Worm (Caenorhabditis elegans) whole organism, L1 larva: ENCODE data around the gene sto-6.

ENCODE experiments used
- F16B12.6 ChIP-seq: fragments of 150-350 bp; optimal IDR thresholded peaks from 2 replicates; lab custom pipeline; 2014; ENCODE audit warnings: missing biosample characterization, missing genetic modification characterization
- Y116A8C.19 ChIP-seq: sonication (generic microtip); optimal IDR thresholded peaks from 2 replicates; lab custom pipeline; 2016; ENCODE audit warnings: missing compliant biosample characterization, missing genetic modification characterization, borderline replicate concordance
- aha-1 ChIP-seq: fragments of 150-350 bp; optimal IDR thresholded peaks from 2 replicates; lab custom pipeline; 2014; ENCODE audit warnings: missing biosample characterization, missing genetic modification characterization
- aly-2 ChIP-seq: fragments of 150-350 bp; optimal IDR thresholded peaks from 2 replicates; lab custom pipeline; 2014; ENCODE audit warnings: missing biosample characterization, missing genetic modification characterization
- ceh-63 ChIP-seq: fragments of 200-800 bp; sonication (Bioruptor generic); optimal IDR thresholded peaks from 2 replicates; lab custom pipeline; 2018; ENCODE audit warnings: mild to moderate bottlenecking, missing genetic modification characterization, missing compliant biosample characterization
- ceh-82 ChIP-seq, 3 experiments: fragments of 150-350 bp in 1 of 3; sonication (generic microtip) in 2 of 3; optimal IDR thresholded peaks; 2 replicates each; lab custom pipeline; 2014 to 2017; ENCODE audit warnings: missing biosample characterization in 3 of 3, missing genetic modification characterization in 3 of 3
- dsc-1 ChIP-seq: sonication (generic microtip); optimal IDR thresholded peaks from 2 replicates; lab custom pipeline; 2016; ENCODE audit warnings: mild to moderate bottlenecking, missing genetic modification characterization, missing compliant biosample characterization
- efl-3 ChIP-seq: fragments of 200-800 bp; sonication (Bioruptor generic); optimal IDR thresholded peaks from 2 replicates; lab custom pipeline; 2018; ENCODE audit warnings: mild to moderate bottlenecking, missing genetic modification characterization, missing compliant biosample characterization
- egl-13 ChIP-seq: sonication (generic microtip); optimal IDR thresholded peaks from 2 replicates; lab custom pipeline; 2016; ENCODE audit warnings: missing genotype, missing genetic modification reagents, missing genetic modification characterization, missing compliant biosample characterization
- egl-27 ChIP-seq, 2 experiments: fragments of 150-350 bp in 1 of 2; sonication (generic microtip); optimal IDR thresholded peaks; 3 replicates each; lab custom pipeline; 2017 to 2018; ENCODE audit warnings: missing biosample characterization in 2 of 2, missing genetic modification characterization in 2 of 2, missing genetic modification reagents in 2 of 2
- elt-2 ChIP-seq: sonication (generic microtip); optimal IDR thresholded peaks from 2 replicates; lab custom pipeline; 2016; ENCODE audit warnings: missing genetic modification characterization, mild to moderate bottlenecking, inconsistent platforms, missing compliant biosample characterization, missing genetic modification reagents
- fkh-10 ChIP-seq: sonication (generic microtip); optimal IDR thresholded peaks from 2 replicates; lab custom pipeline; 2017; ENCODE audit warnings: missing biosample characterization, missing genetic modification reagents, missing genetic modification characterization
- fkh-4 ChIP-seq: sonication (generic microtip); optimal IDR thresholded peaks from 2 replicates; lab custom pipeline; 2016; ENCODE audit warnings: missing compliant biosample characterization, missing genetic modification characterization, borderline replicate concordance
- fkh-8 ChIP-seq: sonication (generic microtip); optimal IDR thresholded peaks from 2 replicates; lab custom pipeline; 2016; ENCODE audit warnings: mild to moderate bottlenecking, missing genetic modification characterization, missing compliant biosample characterization
- hlh-17 ChIP-seq: fragments of 200-800 bp; sonication (Bioruptor generic); optimal IDR thresholded peaks from 2 replicates; lab custom pipeline; 2018; ENCODE audit warnings: missing genetic modification characterization, mild to moderate bottlenecking, missing compliant biosample characterization, moderate library complexity, borderline replicate concordance
- hlh-4 ChIP-seq: sonication (generic microtip); optimal IDR thresholded peaks from 2 replicates; lab custom pipeline; 2016; ENCODE audit warnings: mild to moderate bottlenecking, missing genetic modification characterization, missing compliant biosample characterization
- isw-1 ChIP-seq: fragments of 200-800 bp; sonication (Bioruptor generic); IDR thresholded peaks from 2 replicates; pipeline ENCODE4 v1.3.6; 2022; ENCODE audit warnings: missing genetic modification characterization, missing compliant biosample characterization
- lin-35 ChIP-seq, 2 experiments: fragments of 150-350 bp; optimal IDR thresholded peaks; 2 replicates each; lab custom pipeline; 2014; ENCODE audit warnings: missing biosample characterization in 2 of 2, missing genetic modification characterization in 2 of 2, missing genetic modification reagents in 2 of 2
- lin-39 ChIP-seq: fragments of 150-350 bp; optimal IDR thresholded peaks from 2 replicates; lab custom pipeline; 2014; ENCODE audit warnings: missing biosample characterization, missing genetic modification reagents, missing genetic modification characterization
- mab-9 ChIP-seq: fragments of 200-800 bp; sonication (Bioruptor generic); IDR thresholded peaks from 2 replicates; pipeline ENCODE4 v1.3.6; 2022; ENCODE audit warnings: missing genetic modification reagents, missing genetic modification characterization, missing compliant biosample characterization
- mdl-1 ChIP-seq, 2 experiments: fragments of 150-350 bp; optimal IDR thresholded peaks; 2 replicates each; lab custom pipeline; 2014 to 2017; ENCODE audit warnings: missing biosample characterization in 2 of 2, missing genetic modification characterization in 2 of 2, inconsistent platforms in 1 of 2
- nhr-12 ChIP-seq: sonication (generic microtip); optimal IDR thresholded peaks from 2 replicates; lab custom pipeline; 2017; ENCODE audit warnings: missing biosample characterization, missing genetic modification characterization
- nhr-19 ChIP-seq: fragments of 200-800 bp; sonication (Bioruptor generic); conservative IDR thresholded peaks from 2 replicates; pipeline ENCODE4 v1.3.6; 2022; ENCODE audit warnings: missing genetic modification characterization, missing compliant biosample characterization
- nhr-77 ChIP-seq: fragments of 150-350 bp; optimal IDR thresholded peaks from 2 replicates; lab custom pipeline; 2014; ENCODE audit warnings: missing biosample characterization, missing genetic modification characterization
- nhr-84 ChIP-seq: sonication (generic microtip); optimal IDR thresholded peaks from 2 replicates; lab custom pipeline; 2017; ENCODE audit warnings: missing biosample characterization, missing genetic modification characterization
- nhr-85 ChIP-seq: sonication (generic microtip); peaks from one replicate; lab custom pipeline; 2016; ENCODE audit warnings: missing genetic modification characterization, inconsistent platforms, missing compliant biosample characterization
- nhr-90 ChIP-seq: sonication (generic microtip); optimal IDR thresholded peaks from 2 replicates; lab custom pipeline; 2016; ENCODE audit warnings: mild to moderate bottlenecking, missing genetic modification characterization, missing compliant biosample characterization; ENCODE audit not compliant: poor library complexity
- pqm-1 ChIP-seq: sonication (generic microtip); optimal IDR thresholded peaks from 3 replicates; lab custom pipeline; 2017; ENCODE audit warnings: missing biosample characterization, missing genetic modification characterization
- rnt-1 ChIP-seq: sonication (generic microtip); optimal IDR thresholded peaks from 2 replicates; lab custom pipeline; 2016; ENCODE audit warnings: mild to moderate bottlenecking, missing genetic modification characterization, moderate library complexity, missing compliant biosample characterization
- sox-4 ChIP-seq: sonication (generic microtip); optimal IDR thresholded peaks from 2 replicates; lab custom pipeline; 2016; ENCODE audit warnings: missing genetic modification characterization, missing compliant biosample characterization
- tbx-2 ChIP-seq: sonication (generic microtip); optimal IDR thresholded peaks from 2 replicates; lab custom pipeline; 2016; ENCODE audit warnings: missing genetic modification characterization, missing compliant biosample characterization
- unc-86 ChIP-seq: sonication (generic microtip); optimal IDR thresholded peaks from 2 replicates; lab custom pipeline; 2016; ENCODE audit warnings: missing genetic modification characterization, missing compliant biosample characterization
- ztf-11 ChIP-seq, 2 experiments: sonication (generic microtip); optimal IDR thresholded peaks; 2 replicates each; lab custom pipeline; 2016 to 2017; ENCODE audit warnings: missing genetic modification characterization in 2 of 2, missing biosample characterization in 1 of 2, missing compliant biosample characterization in 1 of 2

Gene sto-6

ce11 chrX:11666545-11667177 is 34.5 kb downstream of the sto-6 start, which contains the start of gene noca-2 (continued):
- no peak for TF ChIP-seq nhr-90
- 0 out of 2 replicates have a peak, but pooled peaks have one; percentile 13 for TF ChIP-seq isw-1 (GFP tag; lab: Robert Waterston, UW)
- no peak for TF ChIP-seq hlh-17 (GFP tag; lab: Kevin White, UChicago)
- no peak for TF ChIP-seq nhr-19 (GFP tag; lab: Robert Waterston, UW)
- peak; percentile 11 for TF ChIP-seq unc-86 (tag; lab: Kevin White, UChicago)
- TF ChIP-seq lin-35 (GFP tag; optimal IDR thresholded peaks at IDR 0.05; lab: Kevin White, UChicago) = no peak
- no peak for TF ChIP-seq fkh-8 (tag; lab: Kevin White, UChicago)
- no peak for TF ChIP-seq nhr-84 (tag; lab: Kevin White, UChicago)
- TF ChIP-seq aly-2 (tag; lab: Kevin White, UChicago) = no peak
- TF ChIP-seq fkh-4 (tag; lab: Kevin White, UChicago) = no peak
- TF ChIP-seq Y116A8C.19 (tag; lab: Kevin White, UChicago) = no peak
- TF ChIP-seq sox-4 = no peak
- TF ChIP-seq mab-9 (GFP tag; lab: Robert Waterston, UW) = 0 out of 2 replicates have a peak, but pooled peaks have one; percentile 35
- TF ChIP-seq dsc-1 (tag; lab: Kevin White, UChicago) = no peak
- TF ChIP-seq rnt-1 (tag; lab: Kevin White, UChicago) = peak; percentile 21
- no peak for TF ChIP-seq pqm-1 (tag; lab: Kevin White, UChicago)
- TF ChIP-seq hlh-4 (tag; lab: Kevin White, UChicago) = no peak
- no peak for TF ChIP-seq nhr-12 (tag; lab: Kevin White, UChicago)
- TF ChIP-seq egl-13 (tag; lab: Kevin White, UChicago) = no peak

- TF ChIP-seq tbx-2 (tag; lab: Kevin White, UChicago) (peak; percentile 3), ztf-11 (tag; optimal IDR thresholded peaks at IDR 0.05; lab: Kevin White, UChicago) (peak in 1 of 2 experiments; percentile 37), F16B12.6 (no peak)
Observed at ce11 chrX:11673063-11673759, 41.0 kb downstream of the sto-6 start.

ce11 chrX:11675573-11675972 is 43.4 kb downstream of the sto-6 start:
- no peak for TF ChIP-seq ceh-63
- TF ChIP-seq ztf-11 (tag; optimal IDR thresholded peaks at IDR 0.05; lab: Kevin White, UChicago) = peak in 1 of 2 experiments; percentile 65
- no peak for TF ChIP-seq lin-39 (tag; lab: Kevin White, UChicago)
- TF ChIP-seq unc-86 (tag; lab: Kevin White, UChicago) = no peak
- no peak for TF ChIP-seq lin-35 (GFP tag; optimal IDR thresholded peaks at IDR 0.05; lab: Kevin White, UChicago)
- no peak for TF ChIP-seq rnt-1 (tag; lab: Kevin White, UChicago)
- TF ChIP-seq efl-3 (GFP tag; lab: Kevin White, UChicago) = no peak
- no peak for TF ChIP-seq nhr-85 (tag; lab: Kevin White, UChicago)
- no peak for TF ChIP-seq nhr-12 (tag; lab: Kevin White, UChicago)
- TF ChIP-seq nhr-77 (tag; lab: Kevin White, UChicago) = no peak
- peak; percentile 6 for TF ChIP-seq tbx-2 (tag; lab: Kevin White, UChicago)
- no peak for TF ChIP-seq fkh-10 (GFP tag; lab: Kevin White, UChicago)
- TF ChIP-seq ceh-82 (tag; optimal IDR thresholded peaks at IDR 0.05; lab: Kevin White, UChicago) = no peak
- TF ChIP-seq aha-1 (tag; lab: Kevin White, UChicago) = no peak
- TF ChIP-seq, all 84 proteins: peak for 2

ce11 chrX:11679211-11679977 is 47.2 kb downstream of the sto-6 start:
- TF ChIP-seq egl-27 (tag; optimal IDR thresholded peaks at IDR 0.05; lab: Kevin White, UChicago) = no peak
- TF ChIP-seq nhr-90 = no peak
- TF ChIP-seq rnt-1 (tag; lab: Kevin White, UChicago) = no peak
- no peak for TF ChIP-seq nhr-77 (tag; lab: Kevin White, UChicago)
- TF ChIP-seq mdl-1 (tag; optimal IDR thresholded peaks at IDR 0.05; lab: Kevin White, UChicago) = no peak
- no peak for TF ChIP-seq elt-2 (tag; lab: Kevin White, UChicago)
- TF ChIP-seq unc-86 (tag; lab: Kevin White, UChicago) = no peak
